Worm (Caenorhabditis elegans): ENCODE results near the gene srd-55.

srd-55 gene

DNA sequence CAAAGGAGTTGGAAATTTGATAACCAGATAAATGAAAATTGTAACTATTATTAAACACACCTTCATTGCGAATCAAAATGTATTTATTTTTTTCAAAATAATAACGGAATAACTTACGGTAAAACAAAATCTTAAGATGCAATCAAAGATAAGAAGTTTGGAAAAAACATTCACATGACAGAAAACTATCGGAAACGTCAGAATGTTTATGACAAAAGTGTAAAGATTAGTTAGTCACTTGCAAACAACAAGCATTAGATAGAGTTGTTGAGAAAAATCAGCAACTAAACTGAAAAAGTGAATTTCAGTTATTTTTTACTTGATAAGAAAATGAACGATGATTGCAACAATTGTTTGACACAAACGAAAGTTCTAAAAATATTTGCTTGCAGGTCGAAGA lies 11.9 kb downstream of the srd-55 start:
- TF ChIP-seq elt-2 (tag; optimal IDR thresholded peaks at IDR 0.05) (peak; percentile 73), lsy-12 (tag; optimal IDR thresholded peaks at IDR 0.05) (no peak)

DNA sequence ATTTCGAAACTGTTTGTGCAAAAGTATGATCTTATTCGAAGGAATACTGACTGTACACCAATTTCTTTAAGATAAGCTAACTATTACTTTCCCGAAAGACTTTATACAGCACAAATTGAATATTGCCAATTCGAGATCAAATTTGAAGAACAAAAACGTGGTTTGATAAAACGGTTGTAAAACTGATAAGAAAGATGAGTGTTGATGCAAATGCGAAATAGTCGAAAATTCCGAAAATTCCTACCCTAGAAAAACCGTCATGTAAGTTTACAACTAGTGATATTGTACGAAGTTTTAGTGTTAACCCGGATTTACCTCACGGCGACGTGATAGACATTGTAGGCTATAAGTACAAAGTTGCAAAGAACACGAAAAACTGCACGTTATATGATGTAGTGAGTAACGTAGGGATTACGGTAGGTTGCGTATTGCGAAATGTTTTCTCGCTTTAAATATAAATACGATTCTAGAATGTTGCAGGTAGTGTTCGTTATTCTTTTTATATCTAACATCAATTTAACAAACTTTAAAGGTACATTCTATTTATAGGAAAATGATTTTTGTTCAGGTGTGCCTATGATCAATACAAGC lies 12.6 kb downstream of the srd-55 start:
- TF ChIP-seq ztf-4 (tag; optimal IDR thresholded peaks at IDR 0.05), result no peak
- peak; percentile 81 for TF ChIP-seq elt-2 (tag; optimal IDR thresholded peaks at IDR 0.05)
- TF ChIP-seq nhr-77 (tag; optimal IDR thresholded peaks at IDR 0.05), result no peak
- no peak for TF ChIP-seq lsy-12 (tag; optimal IDR thresholded peaks at IDR 0.05)
- TF ChIP-seq skn-1 (tag; optimal IDR thresholded peaks at IDR 0.05), result no peak
- no peak for TF ChIP-seq nhr-25 (tag; optimal IDR thresholded peaks at IDR 0.05)
- no peak for TF ChIP-seq egl-5 (tag; optimal IDR thresholded peaks at IDR 0.05)
- TF ChIP-seq snpc-4 (tag; optimal IDR thresholded peaks at IDR 0.05), result no peak
- TF ChIP-seq ceh-16 (tag; optimal IDR thresholded peaks at IDR 0.05), result no peak
- no peak for TF ChIP-seq mdl-1 (tag; optimal IDR thresholded peaks at IDR 0.05)
- no peak for TF ChIP-seq nhr-67 (tag; optimal IDR thresholded peaks at IDR 0.05)
- no peak for TF ChIP-seq nhr-23 (tag; optimal IDR thresholded peaks at IDR 0.05)
- no peak for TF ChIP-seq nhr-43 (tag; optimal IDR thresholded peaks at IDR 0.05; ENCODE audit: poor library complexity, severe bottlenecking)
- no peak for TF ChIP-seq lin-15B (tag; optimal IDR thresholded peaks at IDR 0.05)
- TF ChIP-seq hmg-11 (tag; optimal IDR thresholded peaks at IDR 0.05), result no peak
- no peak for TF ChIP-seq mml-1 (tag; optimal IDR thresholded peaks at IDR 0.05)
- no peak for TF ChIP-seq unc-62 (GFP tag; optimal IDR thresholded peaks at IDR 0.05)
- no peak for TF ChIP-seq zag-1 (tag; optimal IDR thresholded peaks at IDR 0.05)
- TF ChIP-seq ztf-11 (tag; optimal IDR thresholded peaks at IDR 0.05), result no peak
- TF ChIP-seq pqm-1 (tag; optimal IDR thresholded peaks at IDR 0.05), result peak; percentile 16
- no peak for TF ChIP-seq R02D3.7 (tag; optimal IDR thresholded peaks at IDR 0.05)
- TF ChIP-seq nhr-11 (tag; optimal IDR thresholded peaks at IDR 0.05), result peak; percentile 18
- TF ChIP-seq nhr-76 (tag; optimal IDR thresholded peaks at IDR 0.05), result no peak
- TF ChIP-seq ZK546.5 (tag; optimal IDR thresholded peaks at IDR 0.05), result no peak
- TF ChIP-seq fkh-10 (GFP tag; optimal IDR thresholded peaks at IDR 0.05), result no peak
- no peak for TF ChIP-seq egl-27 (tag; optimal IDR thresholded peaks at IDR 0.05)
- no peak for TF ChIP-seq ama-1 (optimal IDR thresholded peaks at IDR 0.05)
- TF ChIP-seq nhr-237 (tag; optimal IDR thresholded peaks at IDR 0.05), result no peak
- no peak for TF ChIP-seq fkh-2 (tag; optimal IDR thresholded peaks at IDR 0.05)
- TF ChIP-seq jun-1 (tag; optimal IDR thresholded peaks at IDR 0.05), result peak; percentile 31
- no peak for TF ChIP-seq eor-1 (tag; optimal IDR thresholded peaks at IDR 0.05)
- TF ChIP-seq aly-2 (tag; optimal IDR thresholded peaks at IDR 0.05), result no peak
- TF ChIP-seq lin-39 (tag; optimal IDR thresholded peaks at IDR 0.05), result no peak
- TF ChIP-seq unc-39 (tag; optimal IDR thresholded peaks at IDR 0.05), result no peak
- no peak for TF ChIP-seq ceh-28 (tag; optimal IDR thresholded peaks at IDR 0.05)

DNA sequence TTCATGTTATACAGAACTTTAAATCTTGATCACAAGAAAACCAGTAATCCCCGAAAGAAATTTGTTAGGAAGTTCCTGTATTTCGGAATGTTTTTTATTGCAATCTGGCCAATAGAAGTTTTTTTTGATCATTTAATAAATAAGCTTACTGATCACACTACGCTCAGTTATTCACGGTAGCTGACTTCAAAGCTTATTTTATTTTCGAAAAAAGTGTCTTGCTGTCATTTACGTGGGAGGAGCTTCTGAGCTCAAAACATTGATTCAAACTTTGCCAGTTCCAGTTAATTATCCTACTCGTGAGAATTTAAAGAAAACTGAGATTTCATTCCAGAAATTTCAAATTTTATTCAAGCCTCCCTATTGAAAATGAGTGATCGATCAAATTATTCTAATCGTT lies 24.0 kb downstream of the srd-55 start, which contains the start of gene srd-54:
Gene srd-54 (plus strand): TSS at position 301 of the 400 bp plus-strand sequence.
- TF ChIP-seq fkh-2 (tag; optimal IDR thresholded peaks at IDR 0.05), result no peak
- no peak for TF ChIP-seq ceh-9 (tag; optimal IDR thresholded peaks at IDR 0.05)
- TF ChIP-seq ceh-28 (tag; optimal IDR thresholded peaks at IDR 0.05), result no peak
- no peak for TF ChIP-seq pqm-1 (tag; optimal IDR thresholded peaks at IDR 0.05)
- TF ChIP-seq ama-1 (optimal IDR thresholded peaks at IDR 0.05), result no peak
- TF ChIP-seq nhr-43 (tag; optimal IDR thresholded peaks at IDR 0.05; ENCODE audit: poor library complexity, severe bottlenecking), result no peak
- TF ChIP-seq egl-5 (tag; optimal IDR thresholded peaks at IDR 0.05), result no peak
- TF ChIP-seq ZK546.5 (tag; optimal IDR thresholded peaks at IDR 0.05), result no peak
- TF ChIP-seq hmg-11 (tag; optimal IDR thresholded peaks at IDR 0.05), result no peak
- no peak for TF ChIP-seq ztf-4 (tag; optimal IDR thresholded peaks at IDR 0.05)
- TF ChIP-seq aly-2 (tag; optimal IDR thresholded peaks at IDR 0.05), result no peak
- TF ChIP-seq lin-39 (tag; optimal IDR thresholded peaks at IDR 0.05), result no peak
- TF ChIP-seq ztf-11 (tag; optimal IDR thresholded peaks at IDR 0.05), result no peak
- TF ChIP-seq unc-62 (GFP tag; optimal IDR thresholded peaks at IDR 0.05), result no peak

DNA sequence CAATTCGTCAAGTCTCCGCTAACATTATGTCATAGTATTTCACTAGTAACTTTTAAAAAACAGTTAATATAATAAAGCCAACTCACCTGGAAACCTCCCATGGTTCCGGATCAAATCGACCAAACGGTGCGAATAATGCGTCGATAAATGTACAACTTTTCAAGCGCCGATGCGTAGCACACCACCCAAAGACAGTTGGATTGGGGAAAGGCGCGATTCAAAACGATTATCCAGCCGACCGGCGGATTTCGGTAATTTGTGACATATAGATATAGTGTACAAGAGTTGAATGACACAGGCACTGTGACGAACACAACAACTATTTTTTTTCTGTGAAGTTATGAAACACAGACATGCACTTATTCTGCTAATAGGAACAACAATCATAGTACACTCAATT lies 25.9 kb downstream of the srd-55 start, which contains the start of gene kcc-3:
Gene kcc-3 (minus strand): TSS at position 101 of the 400 bp plus-strand sequence.
- TF ChIP-seq ceh-16 (tag; optimal IDR thresholded peaks at IDR 0.05) (no peak), lin-15B (tag; optimal IDR thresholded peaks at IDR 0.05) (no peak), nhr-43 (tag; optimal IDR thresholded peaks at IDR 0.05; ENCODE audit: poor library complexity, severe bottlenecking) (no peak), egl-27 (tag; optimal IDR thresholded peaks at IDR 0.05) (no peak), mdl-1 (tag; optimal IDR thresholded peaks at IDR 0.05) (no peak), eor-1 (tag; optimal IDR thresholded peaks at IDR 0.05) (no peak), nhr-76 (tag; optimal IDR thresholded peaks at IDR 0.05) (no peak)

All from whole organism, L3 larva.